Worm (Caenorhabditis elegans): ENCODE measurements around the gene T08E11.1.

- no peak for TF ChIP-seq unc-39 (tag; optimal IDR thresholded peaks at IDR 0.05)
- TF ChIP-seq nhr-28 (tag; optimal IDR thresholded peaks at IDR 0.05): no peak
- TF ChIP-seq snpc-4 (tag; optimal IDR thresholded peaks at IDR 0.05): no peak
- no peak for TF ChIP-seq nhr-76 (tag; optimal IDR thresholded peaks at IDR 0.05)
- TF ChIP-seq nhr-237 (tag; optimal IDR thresholded peaks at IDR 0.05): no peak
- no peak for TF ChIP-seq jun-1 (tag; optimal IDR thresholded peaks at IDR 0.05)
- TF ChIP-seq R02D3.7 (tag; optimal IDR thresholded peaks at IDR 0.05): no peak
- TF ChIP-seq fos-1 (tag; optimal IDR thresholded peaks at IDR 0.05): no peak
- no peak for TF ChIP-seq ztf-11 (tag; optimal IDR thresholded peaks at IDR 0.05)
- no peak for TF ChIP-seq lin-39 (tag; optimal IDR thresholded peaks at IDR 0.05)
- TF ChIP-seq aly-2 (tag; optimal IDR thresholded peaks at IDR 0.05): no peak
- no peak for TF ChIP-seq daf-12 (tag; optimal IDR thresholded peaks at IDR 0.05)
- no peak for TF ChIP-seq nfya-1 (tag; optimal IDR thresholded peaks at IDR 0.05; ENCODE audit: insufficient read depth)
- no peak for TF ChIP-seq elt-2 (tag; optimal IDR thresholded peaks at IDR 0.05)
Measured at ce11 chrII:1806358-1806757, 29.9 kb upstream of the T08E11.1 start, which contains the start of gene C08F1.12.
